Worm (Caenorhabditis elegans): ENCODE measurements around the gene srh-213.

srh-213 gene

ce11 chrV:3644193-3644693 is 49.4 kb upstream of the srh-213 start, which contains the start of gene F59B1.8 (continued):
- no peak for TF ChIP-seq egl-18 (GFP tag; IDR thresholded peaks at IDR 0.05)
- no peak for TF ChIP-seq hrde-1 (tag; optimal IDR thresholded peaks at IDR 0.05; ENCODE audit: borderline replicate concordance)
- no peak for TF ChIP-seq bed-1 (GFP tag; IDR thresholded peaks at IDR 0.05)
- TF ChIP-seq mcd-1 (GFP tag; IDR thresholded peaks at IDR 0.05), result no peak
- peak; percentile 23 for TF ChIP-seq nhr-90 (tag; optimal IDR thresholded peaks at IDR 0.05)
- peak; percentile 1 for TF ChIP-seq gei-17 (GFP tag; optimal IDR thresholded peaks at IDR 0.05)

- TF ChIP-seq ztf-3 (GFP tag; optimal IDR thresholded peaks at IDR 0.05) (no peak), sdz-38 (tag; optimal IDR thresholded peaks at IDR 0.05) (no peak), zim-3 (tag; optimal IDR thresholded peaks at IDR 0.05) (no peak)
Observed at ce11 chrV:3639873-3640272, 45.0 kb upstream of the srh-213 start.

- TF ChIP-seq zim-3 (tag; optimal IDR thresholded peaks at IDR 0.05) (no peak), rpc-1 (optimal IDR thresholded peaks at IDR 0.05) (no peak), rpc-1 (tag; optimal IDR thresholded peaks at IDR 0.05) (no peak), madf-6 (GFP tag; IDR thresholded peaks at IDR 0.05) (no peak), mes-4 (tag; optimal IDR thresholded peaks at IDR 0.05) (no peak), ztf-22 (GFP tag; optimal IDR thresholded peaks at IDR 0.05) (no peak), gei-17 (GFP tag; optimal IDR thresholded peaks at IDR 0.05) (no peak), rec-8 (tag; optimal IDR thresholded peaks at IDR 0.05) (no peak), ztf-18 (tag; optimal IDR thresholded peaks at IDR 0.05) (no peak), F52B5.7 (tag; optimal IDR thresholded peaks at IDR 0.05) (no peak), snpc-1.1 (tag; optimal IDR thresholded peaks at IDR 0.05; ENCODE audit: insufficient read depth) (no peak)
Observed at ce11 chrV:3637086-3637485, 42.2 kb upstream of the srh-213 start, which contains the start of gene srx-41. srx-41 (minus strand) TSS chrV:3637186.

- TF ChIP-seq ZK185.1 (tag; optimal IDR thresholded peaks at IDR 0.05; ENCODE audit: poor library complexity, severe bottlenecking), result no peak
- TF ChIP-seq tlf-1 (GFP tag; optimal IDR thresholded peaks at IDR 0.05), result peak; percentile 62
- no peak for TF ChIP-seq rpc-1 (optimal IDR thresholded peaks at IDR 0.05)
- TF ChIP-seq rpc-1 (tag; optimal IDR thresholded peaks at IDR 0.05), result no peak
- TF ChIP-seq B0336.3 (GFP tag; IDR thresholded peaks at IDR 0.05), result peak; percentile 92
- TF ChIP-seq mcd-1 (GFP tag; IDR thresholded peaks at IDR 0.05), result peak; percentile 22; the same call in 1 of the 2 replicates
- TF ChIP-seq dox-1 (GFP tag; IDR thresholded peaks at IDR 0.05), result peak; percentile 44; the same call in 1 of the 2 replicates
- no peak for TF ChIP-seq cebp-1 (GFP tag; IDR thresholded peaks at IDR 0.05)
- TF ChIP-seq cebp-1 (tag; optimal IDR thresholded peaks at IDR 0.05), result peak; percentile 54
- no peak for TF ChIP-seq hsf-1 (GFP tag; IDR thresholded peaks at IDR 0.05)
- TF ChIP-seq Y53F4B.3 (GFP tag; IDR thresholded peaks at IDR 0.05), result no peak
- TF ChIP-seq egl-18 (GFP tag; IDR thresholded peaks at IDR 0.05), result no peak
- TF ChIP-seq akir-1 (GFP tag; optimal IDR thresholded peaks at IDR 0.05), result no peak
- TF ChIP-seq nhr-120 (GFP tag; IDR thresholded peaks at IDR 0.05), result no peak
- TF ChIP-seq egl-44 (GFP tag; IDR thresholded peaks at IDR 0.05), result peak; percentile 57; the same call in 1 of the 2 replicates
- TF ChIP-seq F22D6.2 (tag; optimal IDR thresholded peaks at IDR 0.05), result no peak
- no peak for TF ChIP-seq dpff-1 (tag; optimal IDR thresholded peaks at IDR 0.05)
- TF ChIP-seq hlh-26 (GFP tag; conservative IDR thresholded peaks at IDR 0.05), result no peak
- no peak for TF ChIP-seq rec-8 (tag; optimal IDR thresholded peaks at IDR 0.05)
- no peak for TF ChIP-seq ztf-18 (tag; optimal IDR thresholded peaks at IDR 0.05)
- no peak for TF ChIP-seq F57A8.1 (GFP tag; optimal IDR thresholded peaks at IDR 0.05)
- TF ChIP-seq snpc-4 (GFP tag; optimal IDR thresholded peaks at IDR 0.05), result no peak
- TF ChIP-seq snpc-4 (tag; optimal IDR thresholded peaks at IDR 0.05), result peak in 3 of 4 experiments; percentile 55 to 75 (median 64)
- TF ChIP-seq Y56A3A.18 (GFP tag; IDR thresholded peaks at IDR 0.05), result peak; percentile 34; the same call in 1 of the 2 replicates
- no peak for TF ChIP-seq K12H6.12 (tag; optimal IDR thresholded peaks at IDR 0.05)
- no peak for TF ChIP-seq F57C9.4 (tag; optimal IDR thresholded peaks at IDR 0.05)
- no peak for TF ChIP-seq F10E7.11 (tag; optimal IDR thresholded peaks at IDR 0.05)
- TF ChIP-seq nhr-27 (tag; optimal IDR thresholded peaks at IDR 0.05), result no peak
- TF ChIP-seq ets-4 (GFP tag; optimal IDR thresholded peaks at IDR 0.05), result no peak
Observed at ce11 chrV:3634293-3635016, 39.6 kb upstream of the srh-213 start.
